Fruit fly (Drosophila melanogaster) whole organism, embryonic: ENCODE measurements around the gene msn.

ENCODE experiments used
- Atf-2 ChIP-seq: fragments of 200-800 bp; sonication (Bioruptor generic); optimal IDR thresholded peaks from 2 replicates; lab custom pipeline; 2016; ENCODE audit warnings: missing biosample characterization, missing genetic modification characterization
- CG10565 ChIP-seq: fragments of 200-800 bp; sonication (Bioruptor generic); optimal IDR thresholded peaks from 3 replicates; lab custom pipeline; 2016; ENCODE audit warnings: missing biosample characterization, mild to moderate bottlenecking, missing genetic modification characterization
- CG12659 ChIP-seq: fragments of 200-800 bp; sonication (Bioruptor generic); optimal IDR thresholded peaks from 3 replicates; lab custom pipeline; 2017; ENCODE audit warnings: mild to moderate bottlenecking, missing biosample characterization, missing genetic modification reagents, missing genetic modification characterization
- CG13296 ChIP-seq: fragments of 200-800 bp; sonication (Bioruptor generic); optimal IDR thresholded peaks from 3 replicates; lab custom pipeline; 2018; ENCODE audit warnings: missing biosample characterization, mild to moderate bottlenecking, missing genetic modification characterization
- CG13624 ChIP-seq: fragments of 200-800 bp; sonication (Bioruptor generic); optimal IDR thresholded peaks from 2 replicates; lab custom pipeline; 2016; ENCODE audit warnings: missing biosample characterization, missing genetic modification characterization
- CG15479 ChIP-seq: fragments of 200-800 bp; sonication (Bioruptor generic); optimal IDR thresholded peaks from 3 replicates; lab custom pipeline; 2019; ENCODE audit warnings: missing biosample characterization, mild to moderate bottlenecking, missing genetic modification characterization, moderate library complexity
- CG2199 ChIP-seq: fragments of 200-800 bp; sonication (Bioruptor generic); IDR thresholded peaks from 3 replicates; pipeline ENCODE4 v1.3.6; 2022; ENCODE audit warnings: missing biosample characterization, missing genetic modification characterization
- CG2678 ChIP-seq: fragments of 200-800 bp; sonication (Bioruptor generic); optimal IDR thresholded peaks from 3 replicates; lab custom pipeline; 2019; ENCODE audit warnings: missing biosample characterization, mild to moderate bottlenecking, missing genetic modification characterization, moderate library complexity
- CG3838 ChIP-seq: fragments of 200-800 bp; sonication (Bioruptor generic); optimal IDR thresholded peaks from 3 replicates; lab custom pipeline; 2016; ENCODE audit warnings: missing biosample characterization, missing genetic modification characterization
- CG6254 ChIP-seq: fragments of 200-800 bp; sonication (Bioruptor generic); optimal IDR thresholded peaks from 3 replicates; lab custom pipeline; 2017; ENCODE audit warnings: mild to moderate bottlenecking, missing biosample characterization, missing genetic modification reagents, missing genetic modification characterization
- CG6683 ChIP-seq: fragments of 200-800 bp; sonication (Bioruptor generic); optimal IDR thresholded peaks from 2 replicates; lab custom pipeline; 2017; ENCODE audit warnings: missing biosample characterization, mild to moderate bottlenecking, missing genetic modification characterization, missing genetic modification reagents
- CG6791 ChIP-seq: fragments of 200-800 bp; sonication (Bioruptor generic); IDR thresholded peaks from 3 replicates; pipeline ENCODE4 v1.3.6; 2022; ENCODE audit warnings: missing biosample characterization, missing genetic modification characterization; ENCODE audit not compliant: partially characterized antibody
- CG7372 ChIP-seq: fragments of 200-800 bp; sonication (Bioruptor generic); IDR thresholded peaks from 2 replicates; pipeline ENCODE4 v1.3.6; 2022; ENCODE audit warnings: missing biosample characterization, missing genetic modification characterization
- D19A ChIP-seq: fragments of 200-800 bp; optimal IDR thresholded peaks from 3 replicates; lab custom pipeline; 2019; ENCODE audit warnings: missing biosample characterization, mild to moderate bottlenecking, missing genetic modification characterization, moderate library complexity
- Dbx ChIP-seq: fragments of 200-800 bp; sonication (Bioruptor generic); IDR thresholded peaks from 3 replicates; pipeline ENCODE4 v1.3.6; 2022; ENCODE audit warnings: missing biosample characterization, missing genetic modification characterization
- Dfd ChIP-seq, 2 experiments: fragments of >200 bp; optimal IDR thresholded peaks; 2 replicates each; lab custom pipeline; 2017; ENCODE audit warnings: missing biosample characterization in 2 of 2, missing genetic modification characterization in 2 of 2
- Dip3 ChIP-seq: fragments of 200-800 bp; sonication (Bioruptor generic); optimal IDR thresholded peaks from 3 replicates; lab custom pipeline; 2016; ENCODE audit warnings: missing biosample characterization, missing genetic modification characterization
- Doc2 ChIP-seq: fragments of 200-800 bp; sonication (Bioruptor generic); IDR thresholded peaks from 2 replicates; pipeline ENCODE4 v1.3.6; 2022; ENCODE audit warnings: missing biosample characterization, missing genetic modification characterization
- Drgx ChIP-seq: fragments of 200-800 bp; sonication (Bioruptor generic); IDR thresholded peaks from 2 replicates; pipeline ENCODE4 v1.3.6; 2022; ENCODE audit warnings: missing biosample characterization, missing genetic modification characterization
- Eip74EF ChIP-seq, 2 experiments: fragments of 200-800 bp in 1 of 2; fragments of >200 bp in 1 of 2; sonication (Bioruptor generic) in 1 of 2; optimal IDR thresholded peaks; 2 replicates each; lab custom pipeline; 2017 to 2019; ENCODE audit warnings: missing biosample characterization in 2 of 2, missing genetic modification characterization in 2 of 2, mild to moderate bottlenecking in 1 of 2, moderate library complexity in 1 of 2
- Ets65A ChIP-seq: fragments of 200-800 bp; sonication (Bioruptor generic); peaks from one replicate; lab custom pipeline; 2016; ENCODE audit warnings: missing biosample characterization, missing genetic modification characterization
- Fer2 ChIP-seq: fragments of 200-800 bp; sonication (Bioruptor generic); optimal IDR thresholded peaks from 2 replicates; lab custom pipeline; 2018; ENCODE audit warnings: missing biosample characterization, mild to moderate bottlenecking, missing genetic modification characterization, moderate library complexity
- Gug ChIP-seq: fragments of 200-800 bp; sonication (Bioruptor generic); IDR thresholded peaks from 4 replicates; pipeline ENCODE4 v1.3.6; 2022; ENCODE audit warnings: missing biosample characterization, missing genetic modification characterization
- Mad ChIP-seq: fragments of 200-800 bp; sonication (Bioruptor generic); optimal IDR thresholded peaks from 2 replicates; lab custom pipeline; 2016; ENCODE audit warnings: missing biosample characterization, missing genetic modification characterization
- Opbp ChIP-seq: fragments of 200-800 bp; sonication (Bioruptor generic); IDR thresholded peaks from 3 replicates; pipeline ENCODE4 v1.3.6; 2022; ENCODE audit warnings: missing biosample characterization, missing genetic modification characterization; ENCODE audit not compliant: partially characterized antibody
- Ptx1 ChIP-seq: fragments of 200-800 bp; sonication (Bioruptor generic); IDR thresholded peaks from 2 replicates; pipeline ENCODE4 v1.3.6; 2022; ENCODE audit warnings: missing biosample characterization, missing genetic modification characterization
- Rx ChIP-seq: fragments of 200-800 bp; sonication (Bioruptor generic); IDR thresholded peaks from 2 replicates; pipeline ENCODE4 v1.3.6; 2022; ENCODE audit warnings: missing biosample characterization, missing genetic modification characterization
- Xbp1 ChIP-seq: fragments of 200-800 bp; sonication (Bioruptor generic); optimal IDR thresholded peaks from 3 replicates; lab custom pipeline; 2016; ENCODE audit warnings: missing biosample characterization, mild to moderate bottlenecking, missing genetic modification characterization
- chm ChIP-seq: fragments of 200-800 bp; sonication (Bioruptor generic); IDR thresholded peaks from 2 replicates; pipeline ENCODE4 v1.3.6; 2022; ENCODE audit warnings: missing biosample characterization, missing genetic modification characterization
- ci ChIP-seq: fragments of 200-800 bp; sonication (Bioruptor generic); IDR thresholded peaks from 3 replicates; pipeline ENCODE4 v1.3.6; 2022; ENCODE audit warnings: missing biosample characterization, missing genetic modification characterization
- dati ChIP-seq: fragments of 200-800 bp; sonication (Bioruptor generic); IDR thresholded peaks from 2 replicates; pipeline ENCODE4 v1.3.6; 2022; ENCODE audit warnings: missing biosample characterization, missing genetic modification characterization
- dpn ChIP-seq, 2 experiments: fragments of 200-800 bp; sonication (Bioruptor generic); optimal IDR thresholded peaks; 3 replicates each; lab custom pipeline; 2016; ENCODE audit warnings: missing biosample characterization in 2 of 2, missing genetic modification characterization in 2 of 2
- ems ChIP-seq: fragments of 200-800 bp; sonication (Bioruptor generic); optimal IDR thresholded peaks from 3 replicates; lab custom pipeline; 2016; ENCODE audit warnings: missing biosample characterization, missing genetic modification characterization
- gce ChIP-seq: fragments of 200-800 bp; sonication (Bioruptor generic); IDR thresholded peaks from 3 replicates; pipeline ENCODE4 v1.3.6; 2022; ENCODE audit warnings: missing biosample characterization, missing genetic modification characterization
- grn ChIP-seq: fragments of 200-800 bp; sonication (Bioruptor generic); optimal IDR thresholded peaks from 3 replicates; lab custom pipeline; 2017; ENCODE audit warnings: missing biosample characterization, missing genetic modification characterization
- jigr1 ChIP-seq: fragments of 200-800 bp; sonication (Bioruptor generic); IDR thresholded peaks from 3 replicates; pipeline ENCODE4 v1.3.6; 2022; ENCODE audit warnings: missing biosample characterization, missing genetic modification characterization
- kay ChIP-seq: fragments of 200-800 bp; sonication (Bioruptor generic); optimal IDR thresholded peaks from 2 replicates; lab custom pipeline; 2016; ENCODE audit warnings: missing biosample characterization, missing genetic modification characterization
- klu ChIP-seq: fragments of 200-800 bp; sonication (Bioruptor generic); IDR thresholded peaks from 2 replicates; pipeline ENCODE4 v1.3.6; 2022; ENCODE audit warnings: missing biosample characterization, missing genetic modification characterization
- lola ChIP-seq, 3 experiments: fragments of >200 bp in 2 of 3; fragments of 200-800 bp in 1 of 3; sonication (Bioruptor generic) in 1 of 3; optimal IDR thresholded peaks; 2 replicates each; lab custom pipeline; 2017 to 2019; ENCODE audit warnings: missing biosample characterization in 3 of 3, missing genetic modification characterization in 3 of 3, mild to moderate bottlenecking in 1 of 3, moderate library complexity in 1 of 3
- onecut ChIP-seq: fragments of 200-800 bp; sonication (Bioruptor generic); IDR thresholded peaks from 2 replicates; pipeline ENCODE4 v1.3.6; 2022; ENCODE audit warnings: missing biosample characterization, missing genetic modification characterization
- pan ChIP-seq, 4 experiments: fragments of >200 bp in 3 of 4; fragments of 200-800 bp in 1 of 4; sonication (Bioruptor generic) in 1 of 4; optimal IDR thresholded peaks in 3 of 4; IDR thresholded peaks in 1 of 4; 2 replicates each; pipeline versions ENCODE4 v1.3.6 to Lab custom; 2017 to 2022; ENCODE audit warnings: missing biosample characterization in 2 of 4, missing genetic modification characterization in 2 of 4, mixed read lengths in 1 of 4
- prd ChIP-seq, 3 experiments: fragments of >200 bp in 2 of 3; fragments of 200-800 bp in 1 of 3; sonication (Bioruptor generic) in 1 of 3; optimal IDR thresholded peaks in 2 of 3; IDR thresholded peaks in 1 of 3; 2 replicates in 2 of 3; 3 replicates in 1 of 3; pipeline versions ENCODE4 v1.3.6 to Lab custom; 2017 to 2022; ENCODE audit warnings: missing biosample characterization in 1 of 3, missing genetic modification characterization in 1 of 3
- slou ChIP-seq: fragments of 200-800 bp; sonication (Bioruptor generic); optimal IDR thresholded peaks from 3 replicates; lab custom pipeline; 2016; ENCODE audit warnings: missing biosample characterization, missing genetic modification characterization
- slp2 ChIP-seq: fragments of 200-800 bp; sonication (Bioruptor generic); optimal IDR thresholded peaks from 2 replicates; lab custom pipeline; 2016; ENCODE audit warnings: missing biosample characterization, missing genetic modification characterization
- sob ChIP-seq: fragments of 200-800 bp; sonication (Bioruptor generic); IDR thresholded peaks from 2 replicates; pipeline ENCODE4 v1.3.6; 2022; ENCODE audit warnings: missing biosample characterization, missing genetic modification characterization
- tgo ChIP-seq: fragments of 200-800 bp; sonication (Bioruptor generic); IDR thresholded peaks from 3 replicates; pipeline ENCODE4 v1.3.6; 2022; ENCODE audit warnings: missing biosample characterization, missing genetic modification characterization
- tup ChIP-seq: fragments of 200-800 bp; sonication (Bioruptor generic); optimal IDR thresholded peaks from 2 replicates; lab custom pipeline; 2016; ENCODE audit warnings: missing biosample characterization, mild to moderate bottlenecking, missing genetic modification characterization, moderate library complexity
- vnd ChIP-seq: fragments of 200-800 bp; sonication (Bioruptor generic); IDR thresholded peaks from 3 replicates; pipeline ENCODE4 v1.3.6; 2022; ENCODE audit warnings: missing biosample characterization, missing genetic modification characterization; ENCODE audit not compliant: partially characterized antibody

Gene msn

DNA sequence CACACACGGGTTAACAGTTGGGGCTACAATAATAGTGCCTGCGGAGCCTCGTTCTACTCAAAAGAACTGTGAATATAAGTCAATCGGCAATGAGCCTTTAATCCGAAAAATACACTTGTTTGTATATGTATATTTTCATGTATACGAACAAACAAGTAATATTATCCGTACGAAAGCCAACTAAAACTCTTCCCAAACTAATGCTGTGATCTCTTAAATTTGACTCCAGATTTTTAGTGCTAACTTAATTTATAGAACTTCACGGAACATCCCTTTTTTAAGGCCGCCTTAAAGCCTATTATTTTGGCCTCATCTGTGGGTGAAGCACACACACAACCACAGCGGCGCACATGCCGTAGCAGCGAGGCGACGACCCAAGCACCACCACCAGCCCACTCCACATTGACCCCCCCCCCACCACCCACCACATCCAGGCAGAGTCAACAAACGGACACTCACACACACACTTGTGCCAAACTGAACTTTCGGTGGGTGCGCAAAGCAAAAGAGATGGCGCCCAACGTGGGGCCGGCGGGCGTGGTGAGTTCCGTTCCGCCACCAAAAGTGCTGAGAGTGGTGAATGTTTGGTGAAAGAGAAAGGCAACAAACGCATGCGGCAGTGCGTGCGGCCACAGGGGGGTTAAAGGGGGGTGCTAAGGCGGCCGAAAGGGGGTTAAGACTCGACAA is 2.1 kb downstream of the msn start (continued):
- TF ChIP-seq CG6683 (GFP tag; lab: Kevin White, UChicago) (peak; percentile 78), sob (GFP tag; lab: Robert Waterston, UW) (peak; percentile 47), CG2199 (GFP tag; lab: Robert Waterston, UW) (no peak), Dfd (GFP tag; optimal IDR thresholded peaks at IDR 0.05; lab: Kevin White, UChicago) (no peak), klu (no peak), Doc2 (GFP tag; lab: Robert Waterston, UW) (no peak), tup (GFP tag; lab: Kevin White, UChicago) (peak; percentile 62), Rx (GFP tag; lab: Robert Waterston, UW) (peak; percentile 8; the same call in 1 of the 2 replicates), slou (GFP tag; lab: Kevin White, UChicago) (no peak), Ptx1 (GFP tag; lab: Robert Waterston, UW) (peak; percentile 80), CG2678 (tag; lab: Kevin White, UChicago) (peak; percentile 93), CG7372 (GFP tag; lab: Robert Waterston, UW) (peak; percentile 64; the same call in 1 of the 2 replicates), CG13296 (GFP tag; lab: Kevin White, UChicago) (peak; percentile 85), Opbp (GFP tag; lab: Robert Waterston, UW) (peak; percentile 45; the same call in 1 of the 3 replicates), Xbp1 (peak; percentile 81), CG13624 (GFP tag; lab: Kevin White, UChicago) (peak; percentile 61), CG6254 (GFP tag; lab: Kevin White, UChicago) (peak; percentile 58), ci (GFP tag; lab: Robert Waterston, UW) (peak; percentile 17; the same call in 2 of the 3 replicates), dati (GFP tag; lab: Robert Waterston, UW) (0 out of 2 replicates have a peak, but pooled peaks have one; percentile 3), CG6791 (GFP tag; lab: Robert Waterston, UW) (0 out of 3 replicates have a peak, but pooled peaks have one; percentile 41), gce (GFP tag; lab: Robert Waterston, UW) (no peak; the same call in 2 of the 3 replicates), Fer2 (tag; lab: Kevin White, UChicago) (peak; percentile 42), pan (optimal IDR thresholded peaks at IDR 0.05; lab: Kevin White, UChicago) (no peak), pan (GFP tag; optimal IDR thresholded peaks at IDR 0.05 in 1 of 2, IDR thresholded peaks at IDR 0.05 in 1 of 2) (peak in 1 of 2 experiments; percentile 72), ems (peak; percentile 28), grn (GFP tag; lab: Kevin White, UChicago) (no peak), CG3838 (GFP tag; lab: Kevin White, UChicago) (peak; percentile 40), tgo (GFP tag; lab: Robert Waterston, UW) (peak; percentile 77; the same call in 2 of the 3 replicates), onecut (GFP tag; lab: Robert Waterston, UW) (peak; percentile 53), CG15479 (GFP tag; lab: Kevin White, UChicago) (no peak), jigr1 (GFP tag; lab: Robert Waterston, UW) (peak; percentile 57; the same call in 2 of the 3 replicates), D19A (tag; lab: Kevin White, UChicago) (peak; percentile 42), Atf-2 (peak; percentile 68), dpn (GFP tag; optimal IDR thresholded peaks at IDR 0.05; lab: Kevin White, UChicago) (peak; percentile 76 to 80), vnd (GFP tag; lab: Robert Waterston, UW) (no peak), Ets65A (GFP tag; lab: Kevin White, UChicago) (peak; percentile 96), kay (peak; percentile 42), Dip3 (GFP tag; lab: Kevin White, UChicago) (peak; percentile 66), chm (peak; percentile 19; the same call in 1 of the 2 replicates), Eip74EF (GFP tag; optimal IDR thresholded peaks at IDR 0.05; lab: Kevin White, UChicago) (peak in 1 of 2 experiments; percentile 84), slp2 (GFP tag; lab: Kevin White, UChicago) (peak; percentile 76), lola (GFP tag; optimal IDR thresholded peaks at IDR 0.05; lab: Kevin White, UChicago) (peak in 1 of 3 experiments; percentile 78), Mad (GFP tag; lab: Kevin White, UChicago) (peak; percentile 58), Gug (peak; percentile 59; the same call in 2 of the 4 replicates), Dbx (GFP tag; lab: Robert Waterston, UW) (no peak), CG12659 (GFP tag; lab: Kevin White, UChicago) (peak; percentile 88), CG10565 (no peak), prd (optimal IDR thresholded peaks at IDR 0.05; lab: Kevin White, UChicago) (no peak), prd (GFP tag; IDR thresholded peaks at IDR 0.05; lab: Robert Waterston, UW) (peak; percentile 78), Drgx (GFP tag; lab: Robert Waterston, UW) (peak; percentile 79)
